Worm (Caenorhabditis elegans): ENCODE measurements around the gene vti-1.

ce11 chrIV:14781537-14781936, 15.1 kb upstream of the vti-1 start, which contains the start of gene Y57G11C.8:
- no peak for TF ChIP-seq hnd-1 (tag; optimal IDR thresholded peaks at IDR 0.05)
- TF ChIP-seq ama-1 (optimal IDR thresholded peaks at IDR 0.05) = no peak
- TF ChIP-seq ceh-13 (GFP tag; optimal IDR thresholded peaks at IDR 0.05) = no peak
- TF ChIP-seq flt-1 (GFP tag; IDR thresholded peaks at IDR 0.05) = no peak
- TF ChIP-seq pes-1 (GFP tag; IDR thresholded peaks at IDR 0.05) = no peak
- TF ChIP-seq ets-7 (tag; optimal IDR thresholded peaks at IDR 0.05) = no peak
- TF ChIP-seq sea-1 (GFP tag; conservative IDR thresholded peaks at IDR 0.05) = no peak
- no peak for TF ChIP-seq hmg-4 (GFP tag; optimal IDR thresholded peaks at IDR 0.05)

Data from whole organism, early embryonic.